Worm (Caenorhabditis elegans) whole organism, L4/young adult: Measurements from ENCODE around the gene R02D5.3.

Experiments
- dao-5 ChIP-seq: sonication (generic microtip); optimal IDR thresholded peaks from 2 replicates; lab custom pipeline; 2016; ENCODE audit warnings: missing genotype, missing genetic modification characterization, moderate library complexity, missing compliant biosample characterization
- him-1 ChIP-seq: sonication (generic microtip); optimal IDR thresholded peaks from 2 replicates; lab custom pipeline; 2016; ENCODE audit warnings: missing genotype, missing genetic modification reagents, missing genetic modification characterization, missing compliant biosample characterization

ce11 chrV:14468931-14469330 is 14.0 kb upstream of the R02D5.3 start, which contains the start of gene clec-57:
- TF ChIP-seq dao-5 (no peak), him-1 (tag; lab: Kevin White, UChicago) (no peak)
